Fruit fly (Drosophila melanogaster) whole organism, embryonic: ENCODE measurements around the gene ABCB7.

Experiments
- B-H1 ChIP-seq: fragments of 200-800 bp; sonication (Bioruptor generic); IDR thresholded peaks from 3 replicates; pipeline ENCODE4 v1.3.6; 2022; ENCODE audit warnings: missing biosample characterization, missing genetic modification characterization
- CG10462 ChIP-seq: fragments of 200-800 bp; sonication (Bioruptor generic); optimal IDR thresholded peaks from 2 replicates; lab custom pipeline; 2016; ENCODE audit warnings: missing biosample characterization, missing genetic modification characterization
- CG12219 ChIP-seq: fragments of 200-800 bp; sonication (Bioruptor generic); optimal IDR thresholded peaks from 3 replicates; lab custom pipeline; 2018; ENCODE audit warnings: missing biosample characterization, mild to moderate bottlenecking, missing genetic modification characterization
- CG12391 ChIP-seq: fragments of 200-800 bp; sonication (Bioruptor generic); optimal IDR thresholded peaks from 3 replicates; lab custom pipeline; 2018; ENCODE audit warnings: missing biosample characterization, mild to moderate bottlenecking, missing genetic modification characterization, moderate library complexity
- CG12769 ChIP-seq: fragments of 200-800 bp; sonication (Bioruptor generic); optimal IDR thresholded peaks from 2 replicates; lab custom pipeline; 2019; ENCODE audit warnings: missing biosample characterization, mild to moderate bottlenecking, missing genetic modification characterization, moderate library complexity
- CG14050 ChIP-seq: fragments of 200-800 bp; sonication (Bioruptor generic); IDR thresholded peaks from 3 replicates; pipeline ENCODE4 v1.3.6; 2022; ENCODE audit warnings: missing biosample characterization, missing genetic modification characterization
- CG14441 ChIP-seq: fragments of 200-800 bp; sonication (Bioruptor generic); IDR thresholded peaks from 2 replicates; pipeline ENCODE4 v1.3.6; 2022; ENCODE audit warnings: missing biosample characterization, missing genetic modification characterization
- CG1602 ChIP-seq: fragments of 200-800 bp; sonication (Bioruptor generic); optimal IDR thresholded peaks from 3 replicates; lab custom pipeline; 2016; ENCODE audit warnings: missing biosample characterization, missing genetic modification characterization
- CG32767 ChIP-seq: fragments of 200-800 bp; sonication (Bioruptor generic); IDR thresholded peaks from 2 replicates; pipeline ENCODE4 v1.3.6; 2022; ENCODE audit warnings: missing biosample characterization, missing genetic modification characterization
- CG4404 ChIP-seq: fragments of 200-800 bp; sonication (Bioruptor generic); IDR thresholded peaks from 2 replicates; pipeline ENCODE4 v1.3.6; 2022; ENCODE audit warnings: missing biosample characterization, missing genetic modification characterization
- CG5245 ChIP-seq: fragments of 200-800 bp; sonication (Bioruptor generic); optimal IDR thresholded peaks from 3 replicates; lab custom pipeline; 2016; ENCODE audit warnings: missing biosample characterization, missing genetic modification characterization
- CG7839 ChIP-seq: fragments of 200-800 bp; sonication (Bioruptor generic); optimal IDR thresholded peaks from 3 replicates; lab custom pipeline; 2018; ENCODE audit warnings: missing biosample characterization, mild to moderate bottlenecking, missing genetic modification characterization, moderate library complexity
- CG8388 ChIP-seq: fragments of 200-800 bp; sonication (Bioruptor generic); optimal IDR thresholded peaks from 2 replicates; lab custom pipeline; 2019; ENCODE audit warnings: missing biosample characterization, mild to moderate bottlenecking, missing genetic modification characterization, moderate library complexity
- CG9797 ChIP-seq: fragments of 200-800 bp; sonication (Bioruptor generic); optimal IDR thresholded peaks from 3 replicates; lab custom pipeline; 2018; ENCODE audit warnings: missing biosample characterization, mild to moderate bottlenecking, missing genetic modification characterization
- CG9817 ChIP-seq: fragments of 200-800 bp; sonication (Bioruptor generic); optimal IDR thresholded peaks from 2 replicates; lab custom pipeline; 2018; ENCODE audit warnings: missing biosample characterization, mild to moderate bottlenecking, missing genetic modification characterization, moderate library complexity
- CkIIα-i1 ChIP-seq: fragments of 200-800 bp; sonication (Bioruptor generic); IDR thresholded peaks from 2 replicates; pipeline ENCODE4 v1.3.6; 2022; ENCODE audit warnings: missing biosample characterization, missing genetic modification characterization
- CoRest ChIP-seq: fragments of 200-800 bp; sonication (Bioruptor generic); optimal IDR thresholded peaks from 3 replicates; lab custom pipeline; 2018; ENCODE audit warnings: missing biosample characterization, mild to moderate bottlenecking, missing genetic modification characterization, moderate library complexity
- D ChIP-seq, 2 experiments: fragments of 200-800 bp in 1 of 2; fragments of >200 bp in 1 of 2; sonication (Bioruptor generic) in 1 of 2; optimal IDR thresholded peaks; 2 replicates in 1 of 2; 3 replicates in 1 of 2; lab custom pipeline; 2017; ENCODE audit warnings: mild to moderate bottlenecking in 1 of 2, missing biosample characterization in 1 of 2, missing genetic modification characterization in 1 of 2, missing genetic modification reagents in 1 of 2
- Dad ChIP-seq: fragments of 200-800 bp; sonication (Bioruptor generic); optimal IDR thresholded peaks from 3 replicates; lab custom pipeline; 2016; ENCODE audit warnings: missing biosample characterization, missing genetic modification characterization
- Eip74EF ChIP-seq, 2 experiments: fragments of 200-800 bp in 1 of 2; fragments of >200 bp in 1 of 2; sonication (Bioruptor generic) in 1 of 2; optimal IDR thresholded peaks; 2 replicates each; lab custom pipeline; 2017 to 2019; ENCODE audit warnings: missing biosample characterization in 2 of 2, missing genetic modification characterization in 2 of 2, mild to moderate bottlenecking in 1 of 2, moderate library complexity in 1 of 2
- Hr78 ChIP-seq, 2 experiments: fragments of 200-800 bp in 1 of 2; fragments of >200 bp in 1 of 2; sonication (Bioruptor generic) in 1 of 2; optimal IDR thresholded peaks; 2 replicates each; lab custom pipeline; 2017 to 2019; ENCODE audit warnings: missing biosample characterization in 2 of 2, missing genetic modification characterization in 2 of 2, mild to moderate bottlenecking in 1 of 2, moderate library complexity in 1 of 2
- Hsf ChIP-seq: fragments of 200-800 bp; sonication (Bioruptor generic); optimal IDR thresholded peaks from 3 replicates; lab custom pipeline; 2016; ENCODE audit warnings: missing biosample characterization, missing genetic modification characterization
- Lhr ChIP-seq: fragments of 200-800 bp; sonication (Bioruptor generic); optimal IDR thresholded peaks from 3 replicates; lab custom pipeline; 2017; ENCODE audit warnings: mild to moderate bottlenecking, missing biosample characterization, missing genetic modification reagents, missing genetic modification characterization
- MTF-1 ChIP-seq: fragments of 200-800 bp; sonication (Bioruptor generic); optimal IDR thresholded peaks from 2 replicates; lab custom pipeline; 2018; ENCODE audit warnings: missing biosample characterization, mild to moderate bottlenecking, missing genetic modification characterization, borderline replicate concordance
- Neu2 ChIP-seq: fragments of 200-800 bp; sonication (Bioruptor generic); optimal IDR thresholded peaks from 3 replicates; lab custom pipeline; 2016; ENCODE audit warnings: missing biosample characterization, missing genetic modification characterization, borderline replicate concordance
- Nf-YC ChIP-seq: fragments of 200-800 bp; optimal IDR thresholded peaks from 3 replicates; lab custom pipeline; 2019; ENCODE audit warnings: missing biosample characterization, mild to moderate bottlenecking, missing genetic modification characterization, moderate library complexity
- Opbp ChIP-seq: fragments of 200-800 bp; sonication (Bioruptor generic); IDR thresholded peaks from 3 replicates; pipeline ENCODE4 v1.3.6; 2022; ENCODE audit warnings: missing biosample characterization, missing genetic modification characterization; ENCODE audit not compliant: partially characterized antibody
- Optix ChIP-seq: fragments of 200-800 bp; sonication (Bioruptor generic); IDR thresholded peaks from 3 replicates; pipeline ENCODE4 v1.3.6; 2022; ENCODE audit warnings: missing biosample characterization, missing genetic modification characterization
- Rfx ChIP-seq: fragments of 200-800 bp; sonication (Bioruptor generic); IDR thresholded peaks from 2 replicates; pipeline ENCODE4 v1.3.6; 2022; ENCODE audit warnings: missing biosample characterization, missing genetic modification characterization
- Scr ChIP-seq: fragments of 200-800 bp; sonication (Bioruptor generic); IDR thresholded peaks from 2 replicates; pipeline ENCODE4 v1.3.6; 2022; ENCODE audit warnings: missing biosample characterization, missing genetic modification characterization; ENCODE audit not compliant: partially characterized antibody
- Sin3A ChIP-seq: fragments of >200 bp; optimal IDR thresholded peaks from 2 replicates; lab custom pipeline; 2018
- Sox102F ChIP-seq: fragments of 200-800 bp; sonication (Bioruptor generic); optimal IDR thresholded peaks from 2 replicates; lab custom pipeline; 2018; ENCODE audit warnings: missing biosample characterization, mild to moderate bottlenecking, missing genetic modification characterization, moderate library complexity
- Stat92E ChIP-seq, 3 experiments: fragments of >200 bp in 2 of 3; fragments of 200-800 bp in 1 of 3; sonication (Bioruptor generic) in 1 of 3; optimal IDR thresholded peaks; 2 replicates each; lab custom pipeline; 2017 to 2019; ENCODE audit warnings: missing biosample characterization in 3 of 3, missing genetic modification characterization in 3 of 3, mild to moderate bottlenecking in 1 of 3, moderate library complexity in 1 of 3
- ab ChIP-seq: fragments of 200-800 bp; sonication (Bioruptor generic); optimal IDR thresholded peaks from 2 replicates; lab custom pipeline; 2016; ENCODE audit warnings: missing biosample characterization, missing genetic modification characterization
- bab2 ChIP-seq: fragments of 200-800 bp; sonication (Bioruptor generic); optimal IDR thresholded peaks from 2 replicates; lab custom pipeline; 2016; ENCODE audit warnings: missing biosample characterization, missing genetic modification characterization
- cas ChIP-seq: fragments of 200-800 bp; sonication (Bioruptor generic); IDR thresholded peaks from 2 replicates; pipeline ENCODE4 v1.3.6; 2022; ENCODE audit warnings: missing biosample characterization, missing genetic modification characterization
- chinmo ChIP-seq: fragments of 200-800 bp; sonication (Bioruptor generic); IDR thresholded peaks from 4 replicates; pipeline ENCODE4 v1.3.6; 2022; ENCODE audit warnings: missing biosample characterization, missing genetic modification characterization; ENCODE audit not compliant: partially characterized antibody
- chn ChIP-seq: fragments of 200-800 bp; sonication (Bioruptor generic); optimal IDR thresholded peaks from 2 replicates; lab custom pipeline; 2016; ENCODE audit warnings: missing biosample characterization, missing genetic modification characterization
- eyg ChIP-seq: fragments of 200-800 bp; sonication (Bioruptor generic); optimal IDR thresholded peaks from 3 replicates; lab custom pipeline; 2016; ENCODE audit warnings: missing biosample characterization, missing genetic modification characterization
- hth ChIP-seq: fragments of >200 bp; optimal IDR thresholded peaks from 2 replicates; lab custom pipeline; 2017; ENCODE audit warnings: inconsistent platforms
- inv ChIP-seq: fragments of 200-800 bp; sonication (Bioruptor generic); IDR thresholded peaks from 2 replicates; pipeline ENCODE4 v1.3.6; 2022; ENCODE audit warnings: missing biosample characterization, missing genetic modification characterization; ENCODE audit not compliant: partially characterized antibody
- mirr ChIP-seq: fragments of 200-800 bp; sonication (Bioruptor generic); optimal IDR thresholded peaks from 3 replicates; lab custom pipeline; 2018; ENCODE audit warnings: missing biosample characterization, mild to moderate bottlenecking, missing genetic modification characterization
- onecut ChIP-seq: fragments of 200-800 bp; sonication (Bioruptor generic); IDR thresholded peaks from 2 replicates; pipeline ENCODE4 v1.3.6; 2022; ENCODE audit warnings: missing biosample characterization, missing genetic modification characterization
- p53 ChIP-seq: fragments of 200-800 bp; sonication (Bioruptor generic); optimal IDR thresholded peaks from 2 replicates; lab custom pipeline; 2016; ENCODE audit warnings: missing biosample characterization, missing genetic modification characterization
- pb ChIP-seq: fragments of 200-800 bp; sonication (Bioruptor generic); optimal IDR thresholded peaks from 3 replicates; lab custom pipeline; 2016; ENCODE audit warnings: missing biosample characterization, missing genetic modification characterization
- rib ChIP-seq: fragments of 200-800 bp; sonication (Bioruptor generic); IDR thresholded peaks from 2 replicates; pipeline ENCODE4 v1.3.6; 2022; ENCODE audit warnings: missing biosample characterization, missing genetic modification characterization
- sd ChIP-seq: fragments of 200-800 bp; sonication (Bioruptor generic); optimal IDR thresholded peaks from 3 replicates; lab custom pipeline; 2018; ENCODE audit warnings: missing biosample characterization, mild to moderate bottlenecking, missing genetic modification characterization, moderate library complexity
- tx ChIP-seq: fragments of 200-800 bp; sonication (Bioruptor generic); optimal IDR thresholded peaks from 2 replicates; lab custom pipeline; 2016; ENCODE audit warnings: missing biosample characterization, missing genetic modification characterization
- wek ChIP-seq: fragments of 200-800 bp; sonication (Bioruptor generic); optimal IDR thresholded peaks from 3 replicates; lab custom pipeline; 2018; ENCODE audit warnings: missing biosample characterization, mild to moderate bottlenecking, missing genetic modification characterization, moderate library complexity

ABCB7 gene

dm6 chr3L:1668504-1668903 is 50.3 kb downstream of the ABCB7 start, which contains the start of gene RpL23A (continued):
- TF ChIP-seq sd: peak; percentile 92
- TF ChIP-seq B-H1 (GFP tag; lab: Robert Waterston, UW): peak; percentile 86
- TF ChIP-seq CG12769 (tag; lab: Kevin White, UChicago): peak; percentile 96
- TF ChIP-seq Neu2 (GFP tag; lab: Kevin White, UChicago): peak; percentile 89
- peak; percentile 98 for TF ChIP-seq mirr (GFP tag; lab: Kevin White, UChicago)
- peak; percentile 81 for TF ChIP-seq Opbp (GFP tag; lab: Robert Waterston, UW)
- TF ChIP-seq rib (GFP tag; lab: Robert Waterston, UW): peak; percentile 93
- TF ChIP-seq hth (lab: Kevin White, UChicago): no peak
- TF ChIP-seq onecut (GFP tag; lab: Robert Waterston, UW): peak; percentile 93
- peak; percentile 97 for TF ChIP-seq pb
- peak; percentile 43; the same call in 1 of the 2 replicates for TF ChIP-seq Scr (GFP tag; lab: Robert Waterston, UW)
- peak; percentile 92 for TF ChIP-seq CG14050
- TF ChIP-seq CG9797: peak; percentile 91
- TF ChIP-seq eyg (GFP tag; lab: Kevin White, UChicago): peak; percentile 96
- no peak for TF ChIP-seq chinmo (GFP tag; lab: Robert Waterston, UW)
- TF ChIP-seq Hr78 (GFP tag; optimal IDR thresholded peaks at IDR 0.05; lab: Kevin White, UChicago): no peak
- TF ChIP-seq CG12391 (tag; lab: Kevin White, UChicago): peak; percentile 95
- TF ChIP-seq cas (GFP tag; lab: Robert Waterston, UW): peak; percentile 91
- peak; percentile 97 for TF ChIP-seq p53 (GFP tag; lab: Kevin White, UChicago)
- TF ChIP-seq CkIIα-i1 (GFP tag; lab: Robert Waterston, UW): peak; percentile 52; the same call in 1 of the 2 replicates
- peak; percentile 69 for TF ChIP-seq D (optimal IDR thresholded peaks at IDR 0.05; lab: Kevin White, UChicago)
- TF ChIP-seq D (GFP tag; optimal IDR thresholded peaks at IDR 0.05; lab: Kevin White, UChicago): peak; percentile 92
- TF ChIP-seq bab2 (GFP tag; lab: Kevin White, UChicago): peak; percentile 95
- TF ChIP-seq wek (GFP tag; lab: Kevin White, UChicago): peak; percentile 87
- peak; percentile 87 for TF ChIP-seq CG5245 (GFP tag; lab: Kevin White, UChicago)
- TF ChIP-seq Nf-YC: peak; percentile 80
- peak; percentile 82 for TF ChIP-seq CG8388 (GFP tag; lab: Kevin White, UChicago)
- TF ChIP-seq Sin3A (lab: Kevin White, UChicago): peak; percentile 87
- TF ChIP-seq CG7839 (tag; lab: Kevin White, UChicago): peak; percentile 91
- TF ChIP-seq Eip74EF (GFP tag; optimal IDR thresholded peaks at IDR 0.05; lab: Kevin White, UChicago): peak in 1 of 2 experiments; percentile 70
- peak; percentile 88 for TF ChIP-seq CG1602 (GFP tag; lab: Kevin White, UChicago)
- TF ChIP-seq Rfx (GFP tag; lab: Robert Waterston, UW): peak; percentile 99
- TF ChIP-seq chn: peak; percentile 95
- TF ChIP-seq Stat92E (GFP tag; optimal IDR thresholded peaks at IDR 0.05; lab: Kevin White, UChicago): peak in 1 of 3 experiments; percentile 91
- TF ChIP-seq tx (GFP tag; lab: Kevin White, UChicago): peak; percentile 92
- TF ChIP-seq Optix (GFP tag; lab: Robert Waterston, UW): peak; percentile 91
- peak; percentile 66 for TF ChIP-seq CG32767 (GFP tag; lab: Robert Waterston, UW)
- peak; percentile 88 for TF ChIP-seq CG12219 (GFP tag; lab: Kevin White, UChicago)
- TF ChIP-seq Sox102F (GFP tag; lab: Kevin White, UChicago): no peak
- TF ChIP-seq CG9817 (tag; lab: Kevin White, UChicago): peak; percentile 96
- TF ChIP-seq CG10462 (GFP tag; lab: Kevin White, UChicago): peak; percentile 88
- TF ChIP-seq Lhr (GFP tag; lab: Kevin White, UChicago): peak; percentile 99
- TF ChIP-seq inv (GFP tag; lab: Robert Waterston, UW): peak; percentile 23; the same call in 1 of the 2 replicates
- peak; percentile 96 for TF ChIP-seq Hsf (GFP tag; lab: Kevin White, UChicago)
- TF ChIP-seq ab (GFP tag; lab: Kevin White, UChicago): peak; percentile 81
- peak; percentile 83 for TF ChIP-seq CG4404
- peak; percentile 86 for TF ChIP-seq CG14441 (GFP tag; lab: Robert Waterston, UW)
- peak; percentile 97 for TF ChIP-seq MTF-1 (GFP tag; lab: Kevin White, UChicago)
- peak; percentile 98 for TF ChIP-seq Dad (GFP tag; lab: Kevin White, UChicago)
- peak; percentile 92 for TF ChIP-seq CoRest (tag; lab: Kevin White, UChicago)
